Worm (Caenorhabditis elegans) whole organism, midembryonic: ENCODE measurements around the gene C06E4.1.

Experiments used
- cog-1 ChIP-seq: sonication (generic microtip); optimal IDR thresholded peaks from 2 replicates; lab custom pipeline; 2016; ENCODE audit warnings: missing genetic modification characterization, missing compliant biosample characterization
- flt-1 ChIP-seq: fragments of 200-800 bp; sonication (Bioruptor generic); IDR thresholded peaks from 2 replicates; pipeline ENCODE4 v1.3.6; 2022; ENCODE audit warnings: missing genetic modification characterization, missing compliant biosample characterization
- klf-2 ChIP-seq: fragments of 200-800 bp; sonication (Bioruptor generic); conservative IDR thresholded peaks from 2 replicates; pipeline ENCODE4 v1.3.6; 2022; ENCODE audit warnings: missing genetic modification reagents, missing genetic modification characterization, missing compliant biosample characterization
- med-1 ChIP-seq: sonication (generic microtip); optimal IDR thresholded peaks from 2 replicates; lab custom pipeline; 2017; ENCODE audit warnings: missing genetic modification characterization, mild to moderate bottlenecking, missing compliant biosample characterization, antibody characterized with exemption, missing genetic modification reagents; ENCODE audit not compliant: insufficient read depth
- ref-1 ChIP-seq: fragments of 200-800 bp; sonication (Bioruptor generic); conservative IDR thresholded peaks from 2 replicates; pipeline ENCODE4 v1.3.6; 2022; ENCODE audit warnings: missing genetic modification reagents, missing genetic modification characterization, missing compliant biosample characterization
- tab-1 ChIP-seq: fragments of 200-800 bp; sonication (Bioruptor generic); IDR thresholded peaks from 2 replicates; pipeline ENCODE4 v1.3.6; 2022; ENCODE audit warnings: missing genetic modification characterization, missing compliant biosample characterization
- ztf-23 ChIP-seq: fragments of 200-800 bp; sonication (Bioruptor generic); IDR thresholded peaks from 2 replicates; pipeline ENCODE4 v1.3.6; 2022; ENCODE audit warnings: missing genetic modification reagents, missing genetic modification characterization, missing compliant biosample characterization
- ztf-29 ChIP-seq: fragments of 200-800 bp; sonication (Bioruptor generic); IDR thresholded peaks from 2 replicates; pipeline ENCODE4 v1.3.6; 2022; ENCODE audit warnings: missing genetic modification reagents, missing genetic modification characterization, missing compliant biosample characterization

DNA sequence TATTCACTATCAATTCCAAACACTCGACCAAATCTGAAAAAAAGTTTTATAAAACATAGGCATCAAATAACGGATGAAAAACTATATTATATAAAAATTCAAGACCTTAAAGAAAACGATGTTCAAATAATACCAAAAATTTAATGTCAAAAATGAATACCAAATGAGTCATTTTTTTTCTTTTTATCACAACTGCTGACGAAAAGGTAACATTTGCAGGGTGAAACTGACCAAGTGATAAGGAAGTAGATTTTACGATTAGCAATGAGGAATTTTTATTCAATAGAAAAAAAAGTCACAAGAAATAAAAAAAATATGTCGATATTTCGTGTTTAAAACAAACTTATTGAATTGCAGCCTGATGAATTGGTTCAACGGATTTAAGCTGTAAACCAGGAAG, 2.8 kb downstream of the C06E4.1 start, which contains the start of gene C06E4.8:
- TF ChIP-seq klf-2 (GFP tag; lab: Robert Waterston, UW) (no peak), ztf-23 (GFP tag; lab: Robert Waterston, UW) (no peak), cog-1 (tag; lab: Kevin White, UChicago) (no peak), tab-1 (GFP tag; lab: Robert Waterston, UW) (no peak), ref-1 (no peak), med-1 (GFP tag; lab: Kevin White, UChicago) (no peak), ztf-29 (no peak), flt-1 (GFP tag; lab: Robert Waterston, UW) (no peak)
